Worm (Caenorhabditis elegans): ENCODE data around the gene tofu-7.

tofu-7 gene

DNA sequence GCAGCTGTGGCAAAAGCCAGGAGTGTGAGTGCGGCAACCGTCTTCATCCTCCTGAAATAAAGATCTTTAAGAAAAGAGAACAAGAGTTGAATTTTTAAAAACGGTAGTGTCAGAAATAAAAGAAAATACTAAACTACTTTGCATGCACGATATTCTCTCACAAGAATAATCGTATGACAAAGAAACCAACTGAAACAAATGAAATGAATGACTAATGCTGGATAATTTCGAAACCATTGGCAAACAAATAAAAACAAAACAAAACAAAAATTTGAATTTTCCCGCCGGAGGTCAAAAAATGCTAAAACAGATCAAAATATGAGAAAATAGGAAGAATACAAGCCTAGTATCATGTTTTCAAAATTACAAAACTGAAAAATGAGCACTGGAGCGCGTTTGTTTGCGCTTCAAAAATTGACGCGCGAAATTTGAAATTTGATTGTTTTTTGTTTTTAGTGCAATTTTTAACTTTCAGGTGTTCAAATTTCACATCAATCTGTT lies 19.2 kb upstream of the tofu-7 start, which contains the start of gene cpg-2:
Gene cpg-2, minus strand, starts transcription at position 51 of the 501 bp plus-strand sequence.
- TF ChIP-seq nhr-76 (tag; optimal IDR thresholded peaks at IDR 0.05) (no peak), snpc-1.2 (GFP tag; IDR thresholded peaks at IDR 0.05) (peak; percentile 39; the same call in 1 of the 2 replicates), F49E8.2 (tag; optimal IDR thresholded peaks at IDR 0.05; ENCODE audit: borderline replicate concordance) (peak; percentile 82), lin-38 (GFP tag; IDR thresholded peaks at IDR 0.05) (peak; percentile 90), Y48G9A.11 (GFP tag; IDR thresholded peaks at IDR 0.05) (peak; percentile 86), ztf-11 (tag; optimal IDR thresholded peaks at IDR 0.05) (no peak), ceh-28 (tag; optimal IDR thresholded peaks at IDR 0.05) (no peak), unc-130 (GFP tag; optimal IDR thresholded peaks at IDR 0.05) (peak; percentile 96), mep-1 (tag; optimal IDR thresholded peaks at IDR 0.05) (no peak), ces-1 (GFP tag; optimal IDR thresholded peaks at IDR 0.05) (no peak)

DNA sequence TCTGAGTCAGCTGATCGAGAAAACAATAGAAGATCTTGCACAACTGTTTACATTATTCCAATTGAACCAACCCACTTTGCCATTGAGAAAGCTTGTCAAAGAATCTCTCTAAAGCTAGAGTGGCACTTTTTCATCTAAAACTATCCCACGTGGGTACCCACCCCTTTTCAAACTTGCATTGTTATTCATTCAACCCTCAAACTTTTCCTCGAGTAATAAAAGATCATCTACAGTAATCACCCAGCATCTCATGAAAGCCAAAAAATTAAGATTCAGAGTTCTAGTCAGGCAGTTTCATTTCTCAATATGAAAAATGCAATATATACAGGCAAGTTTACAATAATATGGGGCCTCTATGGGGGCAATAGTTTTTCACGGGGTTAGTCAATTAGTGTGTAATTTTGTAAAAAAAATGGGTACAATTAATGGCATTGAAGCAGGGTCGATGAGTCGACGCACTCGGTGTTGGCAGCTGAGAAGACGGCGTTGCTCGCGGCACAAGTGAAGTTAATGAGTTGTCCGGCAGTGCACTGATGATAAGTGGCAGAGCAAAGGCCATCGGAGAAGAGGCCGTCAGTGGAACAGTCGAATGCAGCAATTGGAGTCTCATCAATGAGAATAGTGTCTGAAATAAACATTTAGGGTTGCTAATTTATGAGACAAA lies 17.1 kb upstream of the tofu-7 start:
- 0 out of 2 replicates have a peak, but pooled peaks have one; percentile 13 for TF ChIP-seq D1046.2 (GFP tag; IDR thresholded peaks at IDR 0.05)
- TF ChIP-seq zip-2 (tag; optimal IDR thresholded peaks at IDR 0.05) = no peak
- TF ChIP-seq unc-130 (GFP tag; optimal IDR thresholded peaks at IDR 0.05) = peak; percentile 79
- TF ChIP-seq lin-1 (GFP tag; IDR thresholded peaks at IDR 0.05) = 0 out of 2 replicates have a peak, but pooled peaks have one; percentile 31
- TF ChIP-seq Y105C5A.15 (GFP tag; IDR thresholded peaks at IDR 0.05) = 0 out of 2 replicates have a peak, but pooled peaks have one; percentile 9
- TF ChIP-seq set-16 (GFP tag; IDR thresholded peaks at IDR 0.05) = no peak
- no peak for TF ChIP-seq Y5F2A.4 (GFP tag; optimal IDR thresholded peaks at IDR 0.05)
- 0 out of 2 replicates have a peak, but pooled peaks have one; percentile 20 for TF ChIP-seq arid-1 (GFP tag; conservative IDR thresholded peaks at IDR 0.05)
- TF ChIP-seq madf-5 (GFP tag; IDR thresholded peaks at IDR 0.05) = peak in 1 of 2 experiments; percentile 35; a peak in 1 of 4 replicates
- TF ChIP-seq F49E8.2 (tag; optimal IDR thresholded peaks at IDR 0.05; ENCODE audit: borderline replicate concordance) = peak; percentile 25
- TF ChIP-seq lim-7 (GFP tag; IDR thresholded peaks at IDR 0.05) = 0 out of 2 replicates have a peak, but pooled peaks have one; percentile 43

DNA sequence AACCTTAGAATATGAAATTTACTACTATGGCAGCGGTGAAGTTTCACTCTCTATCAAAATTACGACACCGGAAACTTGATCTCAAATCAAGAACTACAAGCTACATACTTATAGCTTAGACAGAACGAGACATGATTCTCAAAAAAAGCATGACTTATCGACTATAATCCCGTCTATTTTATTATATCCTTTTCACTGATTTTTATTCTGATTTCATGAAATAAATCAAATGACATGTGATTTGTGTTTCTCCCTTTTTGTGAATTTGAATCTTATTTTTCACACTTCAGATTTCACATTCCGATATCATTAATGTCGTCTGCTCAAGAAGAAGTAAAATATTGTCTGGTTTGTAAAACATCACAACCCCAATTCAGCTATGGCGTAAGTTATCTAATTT lies 15.2 kb upstream of the tofu-7 start, which contains the start of gene ZK418.11:
Gene ZK418.11, plus strand, starts transcription at position 289 of the 400 bp plus-strand sequence.
- TF ChIP-seq cey-2 (tag; optimal IDR thresholded peaks at IDR 0.05; ENCODE audit: borderline replicate concordance, insufficient read depth) = no peak
- TF ChIP-seq ceh-32 (tag; optimal IDR thresholded peaks at IDR 0.05; ENCODE audit: poor library complexity) = no peak
- no peak for TF ChIP-seq lin-39 (tag; optimal IDR thresholded peaks at IDR 0.05)
- no peak for TF ChIP-seq vab-7 (GFP tag; IDR thresholded peaks at IDR 0.05)
- no peak for TF ChIP-seq mdt-29 (GFP tag; IDR thresholded peaks at IDR 0.05)
- no peak for TF ChIP-seq nhr-25 (tag; optimal IDR thresholded peaks at IDR 0.05; ENCODE audit: borderline replicate concordance, insufficient read depth)
- TF ChIP-seq T26A8.4 (GFP tag; IDR thresholded peaks at IDR 0.05) = no peak
- no peak for TF ChIP-seq nhr-10 (tag; optimal IDR thresholded peaks at IDR 0.05)
- TF ChIP-seq lir-3 (tag; optimal IDR thresholded peaks at IDR 0.05) = no peak
- no peak for TF ChIP-seq tag-97 (GFP tag; IDR thresholded peaks at IDR 0.05)
- no peak for TF ChIP-seq nhr-77 (tag; optimal IDR thresholded peaks at IDR 0.05)
- TF ChIP-seq daf-8 (GFP tag; IDR thresholded peaks at IDR 0.05) = no peak
- TF ChIP-seq zip-11 (GFP tag; IDR thresholded peaks at IDR 0.05) = no peak
- TF ChIP-seq egl-27 (tag; optimal IDR thresholded peaks at IDR 0.05) = no peak

DNA sequence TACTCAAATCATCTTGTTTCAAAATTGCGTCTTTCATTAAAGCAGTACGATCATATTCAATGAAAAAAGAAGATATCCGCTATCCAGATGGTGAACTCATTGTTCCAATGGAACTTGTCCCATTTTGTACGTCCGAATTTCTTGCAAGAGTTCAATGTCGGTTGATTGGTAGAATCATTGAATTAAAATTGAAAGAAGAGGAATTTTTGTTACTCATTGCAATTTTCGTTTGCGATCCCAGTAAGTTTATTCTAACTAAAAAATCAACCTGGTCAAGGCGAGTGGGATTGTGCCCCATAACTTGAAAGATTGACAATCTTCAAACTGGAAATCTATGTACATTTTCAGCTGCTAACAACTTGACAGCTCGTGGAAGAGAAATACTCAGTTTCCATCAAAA lies 11.7 kb upstream of the tofu-7 start:
- no peak for TF ChIP-seq nhr-111 (GFP tag; optimal IDR thresholded peaks at IDR 0.05)
- no peak for TF ChIP-seq mdt-29 (GFP tag; IDR thresholded peaks at IDR 0.05)
- TF ChIP-seq aha-1 (tag) = peak; percentile 96
- TF ChIP-seq egl-27 (tag; optimal IDR thresholded peaks at IDR 0.05) = no peak
- TF ChIP-seq ztf-11 (tag; optimal IDR thresholded peaks at IDR 0.05) = no peak
- TF ChIP-seq mdl-1 (tag; optimal IDR thresholded peaks at IDR 0.05) = no peak
- no peak for TF ChIP-seq pqm-1 (tag; optimal IDR thresholded peaks at IDR 0.05)

All from whole organism, L4 larva.